Fruit fly (Drosophila melanogaster): ENCODE measurements around the gene bi.

DNA sequence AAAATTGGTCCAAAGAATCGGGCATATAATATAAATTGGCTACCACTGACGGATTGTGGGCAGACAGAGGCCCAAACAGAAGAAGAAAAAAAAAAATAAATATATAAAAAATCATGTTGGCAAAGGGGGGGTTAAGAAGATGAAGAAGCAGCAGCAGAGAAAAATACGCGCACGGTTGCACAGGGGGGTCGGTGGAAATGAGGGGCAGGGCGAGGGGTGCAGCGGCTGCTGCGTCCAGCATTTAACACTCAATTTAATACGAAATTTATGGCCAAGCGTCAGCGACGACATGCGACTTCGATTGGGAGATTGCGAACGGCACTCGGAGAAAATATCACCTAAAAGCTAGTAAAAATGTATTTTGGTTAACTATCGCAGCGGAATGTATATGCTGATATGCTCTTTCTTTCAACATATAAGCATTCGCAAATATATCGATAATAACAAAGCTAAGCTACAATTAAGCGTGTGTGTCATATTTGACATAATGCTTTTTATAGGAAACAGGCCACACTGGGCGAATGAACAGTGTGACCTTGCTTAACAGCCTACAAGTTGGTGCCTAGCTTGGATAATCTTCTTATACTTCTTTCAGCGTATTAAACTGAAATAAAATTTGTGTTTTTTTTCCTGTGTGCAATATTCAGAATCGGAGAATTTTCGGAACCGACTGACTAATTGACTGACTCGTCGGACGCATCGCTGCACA is 80.7 kb downstream of the bi start:
- TF ChIP-seq lola (GFP tag; optimal IDR thresholded peaks at IDR 0.05) = no peak
- TF ChIP-seq jim (GFP tag; optimal IDR thresholded peaks at IDR 0.05) = no peak
- no peak for TF ChIP-seq GATAd (GFP tag; optimal IDR thresholded peaks at IDR 0.05)

Data from whole organism, wandering third instar larva.